Fruit fly (Drosophila melanogaster) Kc167 (cell line): ENCODE measurements around the gene Gdap1.

Experiments used
- Myc ChIP-seq: fragments of >200 bp; optimal IDR thresholded peaks from 2 replicates; lab custom pipeline; 2017; ENCODE audit warnings: missing external identifiers
- insv ChIP-seq: fragments of >200 bp; optimal IDR thresholded peaks from 3 replicates; lab custom pipeline; 2018; ENCODE audit warnings: missing external identifiers
- ttk ChIP-seq: sonication (Bioruptor generic); optimal IDR thresholded peaks from 2 replicates; lab custom pipeline; 2017; ENCODE audit warnings: missing external identifiers

DNA sequence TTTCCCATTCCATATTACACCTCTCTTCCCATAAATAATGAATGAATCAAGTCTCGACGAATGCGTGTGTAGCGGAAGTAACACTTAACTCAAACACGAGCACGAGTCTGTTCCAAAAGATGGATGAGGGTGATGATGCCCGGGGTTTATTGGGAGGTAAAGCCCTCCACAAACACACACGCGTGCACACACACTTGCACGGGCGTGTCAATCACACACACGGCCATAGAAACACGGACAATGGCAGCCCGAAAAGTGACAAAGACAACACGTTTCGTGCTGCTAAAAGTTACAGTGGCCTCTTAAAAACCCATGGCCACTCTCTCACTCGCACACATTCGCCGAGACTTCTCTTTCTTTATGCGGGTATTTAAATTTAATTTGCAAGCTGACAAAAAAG, 37.1 kb downstream of the Gdap1 start:
- no peak for TF ChIP-seq insv (lab: Kevin White, UChicago)
- TF ChIP-seq ttk (lab: Kevin White, UChicago) = no peak
- TF ChIP-seq Myc = no peak
